Worm (Caenorhabditis elegans): ENCODE results near the gene vab-2.

- TF ChIP-seq ceh-82 (tag; optimal IDR thresholded peaks at IDR 0.05) (no peak), unc-55 (GFP tag; optimal IDR thresholded peaks at IDR 0.05) (no peak), peb-1 (tag; optimal IDR thresholded peaks at IDR 0.05) (no peak), nhr-6 (tag; optimal IDR thresholded peaks at IDR 0.05) (no peak), ama-1 (optimal IDR thresholded peaks at IDR 0.05) (no peak), lin-39 (tag; optimal IDR thresholded peaks at IDR 0.05) (no peak), nhr-23 (tag; optimal IDR thresholded peaks at IDR 0.05) (no peak), mdl-1 (tag; optimal IDR thresholded peaks at IDR 0.05) (no peak), lin-13 (GFP tag; optimal IDR thresholded peaks at IDR 0.05) (no peak), alr-1 (tag; optimal IDR thresholded peaks at IDR 0.05) (no peak), mab-5 (tag; optimal IDR thresholded peaks at IDR 0.05) (no peak)
Measured at ce11 chrIV:3719057-3719456, 47.6 kb downstream of the vab-2 start, which contains the start of gene Y37E11AM.3.

All from whole organism, L2 larva.